Worm (Caenorhabditis elegans) whole organism, young adult: ENCODE results near the gene K10G6.5.
A peak's percentile ranks its signal among the peaks of the same experiment; 100 is the strongest.

Experiments used
- B0019.2 ChIP-seq: fragments of 200-800 bp; sonication (Bioruptor generic); conservative IDR thresholded peaks from 2 replicates; pipeline ENCODE4 v1.3.6; 2022; ENCODE audit warnings: missing genetic modification reagents, missing genetic modification characterization, missing compliant biosample characterization
- B0261.1 ChIP-seq: sonication (generic microtip); optimal IDR thresholded peaks from 2 replicates; lab custom pipeline; 2016; ENCODE audit warnings: mild to moderate bottlenecking, missing genetic modification characterization, moderate library complexity, missing compliant biosample characterization
- C06A6.2 ChIP-seq: fragments of 200-800 bp; sonication (Bioruptor generic); conservative IDR thresholded peaks from 2 replicates; pipeline ENCODE4 v1.3.6; 2022; ENCODE audit warnings: missing genetic modification characterization, missing compliant biosample characterization
- F23B12.7 ChIP-seq: sonication (generic microtip); optimal IDR thresholded peaks from 2 replicates; lab custom pipeline; 2017; ENCODE audit warnings: missing genetic modification characterization, mild to moderate bottlenecking, missing compliant biosample characterization, antibody characterized with exemption, moderate library complexity; ENCODE audit not compliant: insufficient read depth
- F52B5.7 ChIP-seq: sonication (generic microtip); optimal IDR thresholded peaks from 2 replicates; lab custom pipeline; 2016; ENCODE audit warnings: mild to moderate bottlenecking, missing genetic modification characterization, missing compliant biosample characterization
- F55B11.4 ChIP-seq: sonication (generic microtip); optimal IDR thresholded peaks from 2 replicates; lab custom pipeline; 2016; ENCODE audit warnings: missing compliant biosample characterization, missing genetic modification characterization, borderline replicate concordance; ENCODE audit not compliant: insufficient read depth
- K11D2.4 ChIP-seq: fragments of 200-800 bp; sonication (Bioruptor generic); IDR thresholded peaks from 2 replicates; pipeline ENCODE4 v1.3.6; 2022; ENCODE audit warnings: missing genetic modification reagents, missing genetic modification characterization, missing compliant biosample characterization
- Y53F4B.3 ChIP-seq: fragments of 200-800 bp; sonication (Bioruptor generic); IDR thresholded peaks from 2 replicates; pipeline ENCODE4 v1.3.6; 2022; ENCODE audit warnings: missing genetic modification reagents, missing genetic modification characterization, missing compliant biosample characterization
- Y53G8AR.9 ChIP-seq: fragments of 200-800 bp; sonication (Bioruptor generic); conservative IDR thresholded peaks from 2 replicates; pipeline ENCODE4 v1.3.6; 2022; ENCODE audit warnings: missing genetic modification reagents, missing genetic modification characterization, missing compliant biosample characterization
- Y79H2A.3 ChIP-seq: fragments of 200-800 bp; sonication (Bioruptor generic); conservative IDR thresholded peaks from 2 replicates; pipeline ENCODE4 v1.3.6; 2022; ENCODE audit warnings: missing genetic modification reagents, missing genetic modification characterization, missing compliant biosample characterization
- akir-1 ChIP-seq: fragments of 200-800 bp; sonication (Bioruptor generic); optimal IDR thresholded peaks from 2 replicates; lab custom pipeline; 2018; ENCODE audit warnings: mild to moderate bottlenecking, missing genetic modification characterization, moderate library complexity, missing compliant biosample characterization
- bed-1 ChIP-seq: fragments of 200-800 bp; sonication (Bioruptor generic); IDR thresholded peaks from 2 replicates; pipeline ENCODE4 v1.3.6; 2022; ENCODE audit warnings: missing genetic modification reagents, missing genetic modification characterization, missing compliant biosample characterization
- ccch-3 ChIP-seq: fragments of 200-800 bp; sonication (Bioruptor generic); optimal IDR thresholded peaks from 2 replicates; lab custom pipeline; 2018; ENCODE audit warnings: mild to moderate bottlenecking, missing genetic modification characterization, missing compliant biosample characterization
- ceh-27 ChIP-seq: fragments of 200-800 bp; sonication (Bioruptor generic); optimal IDR thresholded peaks from 2 replicates; lab custom pipeline; 2018; ENCODE audit warnings: mild to moderate bottlenecking, missing genetic modification characterization, moderate library complexity, missing compliant biosample characterization
- die-1 ChIP-seq: sonication (generic microtip); optimal IDR thresholded peaks from 2 replicates; lab custom pipeline; 2016; ENCODE audit warnings: missing genotype, mild to moderate bottlenecking, missing genetic modification characterization, missing compliant biosample characterization
- dox-1 ChIP-seq: fragments of 200-800 bp; sonication (Bioruptor generic); IDR thresholded peaks from 2 replicates; pipeline ENCODE4 v1.3.6; 2022; ENCODE audit warnings: missing genetic modification reagents, missing genetic modification characterization, missing compliant biosample characterization
- dpl-1 ChIP-seq: fragments of 150-350 bp; optimal IDR thresholded peaks from 2 replicates; lab custom pipeline; 2014; ENCODE audit warnings: missing biosample characterization, missing genetic modification reagents, missing genetic modification characterization
- him-1 ChIP-seq: sonication (generic microtip); optimal IDR thresholded peaks from 2 replicates; lab custom pipeline; 2016; ENCODE audit warnings: missing genotype, missing genetic modification reagents, missing genetic modification characterization, missing compliant biosample characterization
- hlh-12 ChIP-seq: sonication (generic microtip); optimal IDR thresholded peaks from 2 replicates; lab custom pipeline; 2016; ENCODE audit warnings: missing genetic modification characterization, missing compliant biosample characterization
- hrde-1 ChIP-seq: sonication (generic microtip); optimal IDR thresholded peaks from 2 replicates; lab custom pipeline; 2016; ENCODE audit warnings: missing genetic modification characterization, mild to moderate bottlenecking, missing compliant biosample characterization, moderate library complexity, missing genotype, missing genetic modification reagents, borderline replicate concordance
- hsf-1 ChIP-seq: fragments of 200-800 bp; sonication (Bioruptor generic); IDR thresholded peaks from 2 replicates; pipeline ENCODE4 v1.3.6; 2022; ENCODE audit warnings: missing genetic modification reagents, missing genetic modification characterization, missing compliant biosample characterization
- lag-1 ChIP-seq: fragments of 200-800 bp; sonication (Bioruptor generic); IDR thresholded peaks from 2 replicates; pipeline ENCODE4 v1.3.6; 2022; ENCODE audit warnings: missing genetic modification reagents, missing genetic modification characterization, missing compliant biosample characterization
- lin-40 ChIP-seq: sonication (generic microtip); optimal IDR thresholded peaks from 2 replicates; lab custom pipeline; 2016; ENCODE audit warnings: missing genetic modification characterization, mild to moderate bottlenecking, missing compliant biosample characterization, missing genotype, missing genetic modification reagents
- lsl-1 ChIP-seq: fragments of 200-800 bp; sonication (Bioruptor generic); optimal IDR thresholded peaks from 2 replicates; lab custom pipeline; 2018; ENCODE audit warnings: mild to moderate bottlenecking, missing genetic modification characterization, moderate library complexity, missing compliant biosample characterization
- lsy-27 ChIP-seq: sonication (generic microtip); optimal IDR thresholded peaks from 2 replicates; lab custom pipeline; 2017; ENCODE audit warnings: missing genetic modification characterization, mild to moderate bottlenecking, missing compliant biosample characterization, antibody characterized with exemption, missing genotype, borderline replicate concordance; ENCODE audit not compliant: insufficient read depth
- madf-3 ChIP-seq: fragments of 200-800 bp; sonication (Bioruptor generic); IDR thresholded peaks from 2 replicates; pipeline ENCODE4 v1.3.6; 2022; ENCODE audit warnings: missing genetic modification reagents, missing genetic modification characterization, missing compliant biosample characterization
- madf-8 ChIP-seq: fragments of 200-800 bp; sonication (Bioruptor generic); conservative IDR thresholded peaks from 2 replicates; pipeline ENCODE4 v1.3.6; 2022; ENCODE audit warnings: missing genetic modification reagents, missing genetic modification characterization, missing compliant biosample characterization
- nfyb-1 ChIP-seq: fragments of 200-800 bp; sonication (Bioruptor generic); IDR thresholded peaks from 2 replicates; pipeline ENCODE4 v1.3.6; 2022; ENCODE audit warnings: missing genetic modification reagents, missing genetic modification characterization, missing compliant biosample characterization
- nhr-90 ChIP-seq: sonication (generic microtip); optimal IDR thresholded peaks from 2 replicates; lab custom pipeline; 2016; ENCODE audit warnings: missing genotype, mild to moderate bottlenecking, missing genetic modification characterization, missing compliant biosample characterization
- pbrm-1 ChIP-seq: fragments of 200-800 bp; sonication (Bioruptor generic); IDR thresholded peaks from 2 replicates; pipeline ENCODE4 v1.3.6; 2022; ENCODE audit warnings: missing genetic modification reagents, missing genetic modification characterization, missing compliant biosample characterization
- pha-4 ChIP-seq: fragments of 150-350 bp; sonication (generic microtip); optimal IDR thresholded peaks from 2 replicates; lab custom pipeline; 2014; ENCODE audit warnings: missing biosample characterization, missing genetic modification reagents, missing genetic modification characterization
- snpc-1.1 ChIP-seq: sonication (generic microtip); optimal IDR thresholded peaks from 2 replicates; lab custom pipeline; 2017; ENCODE audit warnings: missing genetic modification characterization, mild to moderate bottlenecking, missing compliant biosample characterization, antibody characterized with exemption, moderate library complexity, missing genotype, missing genetic modification reagents; ENCODE audit not compliant: insufficient read depth
- snpc-3.4 ChIP-seq: sonication (generic microtip); optimal IDR thresholded peaks from 2 replicates; lab custom pipeline; 2017; ENCODE audit warnings: missing genetic modification characterization, mild to moderate bottlenecking, missing compliant biosample characterization, antibody characterized with exemption, moderate library complexity, missing genotype, missing genetic modification reagents
- snpc-4 ChIP-seq, 5 experiments: fragments of 150-350 bp in 1 of 5; sonication (generic microtip) in 4 of 5; optimal IDR thresholded peaks; 2 replicates each; lab custom pipeline; 2014 to 2018; ENCODE audit warnings: missing genetic modification characterization in 5 of 5, missing biosample characterization in 3 of 5, antibody characterized with exemption in 2 of 5, mild to moderate bottlenecking in 2 of 5, missing compliant biosample characterization in 2 of 5, missing genotype in 2 of 5, moderate library complexity in 2 of 5, missing genetic modification reagents in 1 of 5
- zfh-2 ChIP-seq: fragments of 200-800 bp; sonication (Bioruptor generic); conservative IDR thresholded peaks from 2 replicates; pipeline ENCODE4 v1.3.6; 2022; ENCODE audit warnings: missing genetic modification reagents, missing genetic modification characterization, missing compliant biosample characterization
- ztf-26 ChIP-seq: sonication (generic microtip); optimal IDR thresholded peaks from 2 replicates; lab custom pipeline; 2017; ENCODE audit warnings: missing genetic modification characterization, missing compliant biosample characterization
- ztf-28 ChIP-seq: fragments of 200-800 bp; sonication (Bioruptor generic); IDR thresholded peaks from 2 replicates; pipeline ENCODE4 v1.3.6; 2022; ENCODE audit warnings: missing genetic modification reagents, missing genetic modification characterization, missing compliant biosample characterization
- ztf-6 ChIP-seq: fragments of 200-800 bp; sonication (Bioruptor generic); IDR thresholded peaks from 2 replicates; pipeline ENCODE4 v1.3.6; 2022; ENCODE audit warnings: missing genetic modification reagents, missing genetic modification characterization, missing compliant biosample characterization

Gene K10G6.5

DNA sequence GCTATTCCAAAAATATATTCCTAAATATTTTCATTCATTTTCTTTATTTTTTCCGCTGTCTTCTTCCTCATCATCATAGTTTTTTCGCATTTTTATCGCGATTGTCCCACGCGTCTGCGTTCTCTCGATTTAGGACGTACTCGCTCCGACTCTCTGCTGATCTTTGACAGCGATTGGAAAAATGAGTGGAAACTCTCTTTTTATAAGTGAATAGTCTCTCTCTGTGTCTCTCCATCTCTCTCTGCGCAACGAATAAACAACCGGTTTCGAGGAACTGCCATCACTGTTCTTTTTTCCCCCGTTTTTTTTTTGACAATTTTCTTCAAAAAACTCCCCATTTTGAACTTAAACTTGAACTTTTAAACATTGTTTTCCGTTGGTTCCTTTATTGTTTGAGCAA lies 35.7 kb upstream of the K10G6.5 start:
- no peak for TF ChIP-seq bed-1
- no peak for TF ChIP-seq madf-8 (GFP tag; lab: Robert Waterston, UW)
- no peak for TF ChIP-seq madf-3 (GFP tag; lab: Robert Waterston, UW)
- no peak for TF ChIP-seq hrde-1 (tag; lab: Kevin White, UChicago)
- TF ChIP-seq B0261.1 (tag; lab: Kevin White, UChicago), result no peak
- peak; percentile 4 for TF ChIP-seq die-1 (tag; lab: Kevin White, UChicago)
- TF ChIP-seq K11D2.4 (GFP tag; lab: Robert Waterston, UW), result no peak
- no peak for TF ChIP-seq pbrm-1 (GFP tag; lab: Robert Waterston, UW)
- TF ChIP-seq lsl-1 (GFP tag; lab: Kevin White, UChicago), result no peak
- no peak for TF ChIP-seq snpc-4 (GFP tag; optimal IDR thresholded peaks at IDR 0.05; lab: Kevin White, UChicago)
- no peak for TF ChIP-seq snpc-4 (tag; optimal IDR thresholded peaks at IDR 0.05; lab: Kevin White, UChicago)
- no peak for TF ChIP-seq him-1 (tag; lab: Kevin White, UChicago)
- no peak for TF ChIP-seq nfyb-1 (GFP tag; lab: Robert Waterston, UW)
- no peak for TF ChIP-seq ztf-6
- TF ChIP-seq ztf-28 (GFP tag; lab: Robert Waterston, UW), result no peak
- no peak for TF ChIP-seq dpl-1 (GFP tag; lab: Kevin White, UChicago)
- TF ChIP-seq Y79H2A.3, result no peak
- TF ChIP-seq ceh-27 (GFP tag; lab: Kevin White, UChicago), result peak; percentile 41
- no peak for TF ChIP-seq lag-1
- no peak for TF ChIP-seq B0019.2
- no peak for TF ChIP-seq lsy-27 (tag; lab: Kevin White, UChicago)
- no peak for TF ChIP-seq akir-1 (GFP tag; lab: Kevin White, UChicago)
- TF ChIP-seq F55B11.4, result no peak
- TF ChIP-seq Y53G8AR.9 (GFP tag; lab: Robert Waterston, UW), result no peak
- TF ChIP-seq pha-4 (tag; lab: Kevin White, UChicago), result no peak
- TF ChIP-seq snpc-3.4 (tag; lab: Kevin White, UChicago), result no peak
- TF ChIP-seq nhr-90 (tag; lab: Kevin White, UChicago), result no peak
- no peak for TF ChIP-seq ccch-3
- no peak for TF ChIP-seq Y53F4B.3 (GFP tag; lab: Robert Waterston, UW)
- no peak for TF ChIP-seq hlh-12 (tag; lab: Kevin White, UChicago)
- TF ChIP-seq F52B5.7 (tag; lab: Kevin White, UChicago), result no peak
- TF ChIP-seq hsf-1 (GFP tag; lab: Robert Waterston, UW), result no peak
- no peak for TF ChIP-seq C06A6.2
- no peak for TF ChIP-seq dox-1 (GFP tag; lab: Robert Waterston, UW)
- peak; percentile 54 for TF ChIP-seq lin-40 (tag; lab: Kevin White, UChicago)
- peak; percentile 12 for TF ChIP-seq F23B12.7 (tag; lab: Kevin White, UChicago)
- TF ChIP-seq ztf-26 (tag; lab: Kevin White, UChicago), result peak; percentile 10
- TF ChIP-seq, all 124 proteins: peak for 5

DNA sequence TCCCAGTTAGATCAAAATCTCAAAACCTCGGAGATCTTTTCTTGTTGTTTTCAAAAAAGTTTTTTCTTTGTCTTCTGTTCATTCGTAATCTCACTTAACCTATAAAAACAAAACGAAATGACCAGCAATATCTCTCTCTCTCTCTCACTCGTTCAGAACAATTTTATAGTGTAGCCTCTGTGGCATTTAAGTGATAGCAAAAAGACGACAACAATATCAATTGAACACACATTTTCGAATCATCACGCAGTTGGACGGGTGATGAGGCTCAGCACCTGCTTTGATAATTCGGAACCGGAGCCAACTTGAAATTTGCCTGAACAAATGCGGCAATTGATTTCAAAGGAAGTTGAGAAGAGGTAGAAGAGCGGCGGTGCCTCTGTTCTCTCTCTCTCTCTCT lies 34.7 kb upstream of the K10G6.5 start:
- TF ChIP-seq zfh-2 (0 out of 2 replicates have a peak, but pooled peaks have one; percentile 26), snpc-1.1 (no peak)
